Worm (Caenorhabditis elegans): Measurements from ENCODE around the gene Y94H6A.12.

Y94H6A.12 gene

ce11 chrIV:2708329-2708965 lies 4.4 kb downstream of the Y94H6A.12 start (continued):
- TF ChIP-seq ZK185.1 (tag; optimal IDR thresholded peaks at IDR 0.05; ENCODE audit: poor library complexity, severe bottlenecking) (peak; percentile 50), unc-62 (GFP tag; optimal IDR thresholded peaks at IDR 0.05) (no peak), K12H6.12 (tag; optimal IDR thresholded peaks at IDR 0.05) (peak; percentile 85), Y95B8A.8 (GFP tag; IDR thresholded peaks at IDR 0.05) (0 out of 2 replicates have a peak, but pooled peaks have one; percentile 59), nhr-80 (tag; optimal IDR thresholded peaks at IDR 0.05) (peak; percentile 68), sptf-2 (GFP tag; optimal IDR thresholded peaks at IDR 0.05) (no peak), atf-7 (tag; optimal IDR thresholded peaks at IDR 0.05) (peak; percentile 61), tbp1 (GFP tag; optimal IDR thresholded peaks at IDR 0.05) (peak; percentile 48), T07F8.4 (tag; optimal IDR thresholded peaks at IDR 0.05) (peak; percentile 10), egrh-3 (GFP tag; IDR thresholded peaks at IDR 0.05) (peak; percentile 66; the same call in 1 of the 2 replicates), ceh-27 (GFP tag; optimal IDR thresholded peaks at IDR 0.05) (peak; percentile 82), Y79H2A.3 (GFP tag; conservative IDR thresholded peaks at IDR 0.05) (no peak), nhr-90 (tag; optimal IDR thresholded peaks at IDR 0.05) (no peak), repo-1 (tag; optimal IDR thresholded peaks at IDR 0.05) (peak; percentile 14), hsf-1 (GFP tag; IDR thresholded peaks at IDR 0.05) (peak; percentile 45; the same call in 1 of the 2 replicates), dox-1 (GFP tag; IDR thresholded peaks at IDR 0.05) (peak; percentile 82), tlf-1 (GFP tag; optimal IDR thresholded peaks at IDR 0.05) (peak; percentile 60), C06A6.2 (GFP tag; conservative IDR thresholded peaks at IDR 0.05) (peak; percentile 66; the same call in 1 of the 2 replicates), nfyb-1 (GFP tag; IDR thresholded peaks at IDR 0.05) (peak; percentile 78), F55B11.4 (tag; optimal IDR thresholded peaks at IDR 0.05; ENCODE audit: borderline replicate concordance, insufficient read depth) (no peak), ccch-3 (GFP tag; optimal IDR thresholded peaks at IDR 0.05) (no peak), mel-28 (tag; optimal IDR thresholded peaks at IDR 0.05; ENCODE audit: borderline replicate concordance) (no peak), athp-1 (tag; optimal IDR thresholded peaks at IDR 0.05) (peak; percentile 64), ztf-28 (GFP tag; IDR thresholded peaks at IDR 0.05) (no peak), Y53G8AR.9 (GFP tag; conservative IDR thresholded peaks at IDR 0.05) (0 out of 2 replicates have a peak, but pooled peaks have one; percentile 63), chd-7 (tag; optimal IDR thresholded peaks at IDR 0.05) (peak; percentile 71), K11D2.4 (GFP tag; IDR thresholded peaks at IDR 0.05) (peak; percentile 77), attf-5 (GFP tag; optimal IDR thresholded peaks at IDR 0.05) (peak; percentile 54), bed-1 (GFP tag; IDR thresholded peaks at IDR 0.05) (no peak), mcd-1 (GFP tag; IDR thresholded peaks at IDR 0.05) (peak; percentile 76), ama-1 (optimal IDR thresholded peaks at IDR 0.05) (peak; percentile 1), ama-1 (GFP tag; optimal IDR thresholded peaks at IDR 0.05) (no peak), nfya-2 (GFP tag; IDR thresholded peaks at IDR 0.05) (no peak), F39B2.1 (GFP tag; IDR thresholded peaks at IDR 0.05) (no peak), somi-1 (GFP tag; optimal IDR thresholded peaks at IDR 0.05) (peak; percentile 53), snpc-4 (GFP tag; optimal IDR thresholded peaks at IDR 0.05) (no peak), snpc-4 (tag; optimal IDR thresholded peaks at IDR 0.05) (peak in 3 of 4 experiments; percentile 38 to 56 (median 41)), madf-6 (GFP tag; IDR thresholded peaks at IDR 0.05) (peak; percentile 41; the same call in 1 of the 2 replicates), rec-8 (tag; optimal IDR thresholded peaks at IDR 0.05) (no peak), rcor-1 (GFP tag; IDR thresholded peaks at IDR 0.05) (peak; percentile 54), B0019.2 (GFP tag; conservative IDR thresholded peaks at IDR 0.05) (no peak), ztf-3 (GFP tag; optimal IDR thresholded peaks at IDR 0.05) (peak; percentile 15), B0261.1 (tag; optimal IDR thresholded peaks at IDR 0.05) (no peak), B0336.3 (GFP tag; IDR thresholded peaks at IDR 0.05) (peak; percentile 85), lsl-1 (GFP tag; optimal IDR thresholded peaks at IDR 0.05) (no peak), die-1 (tag; optimal IDR thresholded peaks at IDR 0.05) (peak; percentile 5), lin-26 (GFP tag; IDR thresholded peaks at IDR 0.05) (peak; percentile 68; the same call in 1 of the 2 replicates), nhr-27 (tag; optimal IDR thresholded peaks at IDR 0.05) (no peak)
